Worm (Caenorhabditis elegans) whole organism, late embryonic: ENCODE measurements around the gene Y17D7B.3.

ENCODE experiments used
- K09A11.1 ChIP-seq: sonication (generic microtip); optimal IDR thresholded peaks from 2 replicates; lab custom pipeline; 2017; ENCODE audit warnings: antibody characterized with exemption, mild to moderate bottlenecking, missing genetic modification characterization, missing compliant biosample characterization; ENCODE audit not compliant: insufficient read depth
- T23F11.4 ChIP-seq: fragments of 200-800 bp; sonication (Bioruptor generic); optimal IDR thresholded peaks from 2 replicates; lab custom pipeline; 2018; ENCODE audit warnings: mild to moderate bottlenecking, missing genetic modification characterization, missing compliant biosample characterization
- Y22D7AL.16 ChIP-seq: sonication (generic microtip); optimal IDR thresholded peaks from 2 replicates; lab custom pipeline; 2016; ENCODE audit warnings: missing genetic modification characterization, missing compliant biosample characterization
- ceh-14 ChIP-seq: sonication (generic microtip); optimal IDR thresholded peaks from 2 replicates; lab custom pipeline; 2016; ENCODE audit warnings: missing genotype, missing genetic modification characterization, missing compliant biosample characterization
- ceh-19 ChIP-seq: fragments of 200-800 bp; sonication (Bioruptor generic); optimal IDR thresholded peaks from 2 replicates; lab custom pipeline; 2018; ENCODE audit warnings: mild to moderate bottlenecking, missing genetic modification characterization, missing compliant biosample characterization
- ceh-24 ChIP-seq: sonication (generic microtip); optimal IDR thresholded peaks from 2 replicates; lab custom pipeline; 2016; ENCODE audit warnings: mild to moderate bottlenecking, missing genetic modification characterization, missing compliant biosample characterization
- ceh-30 ChIP-seq: fragments of 150-350 bp; optimal IDR thresholded peaks from 2 replicates; lab custom pipeline; 2014; ENCODE audit warnings: missing biosample characterization, missing genetic modification characterization
- ceh-45 ChIP-seq: fragments of 200-800 bp; sonication (Bioruptor generic); IDR thresholded peaks from 2 replicates; pipeline ENCODE4 v1.3.6; 2022; ENCODE audit warnings: missing genetic modification reagents, missing genetic modification characterization, missing compliant biosample characterization
- ceh-9 ChIP-seq: sonication (generic microtip); optimal IDR thresholded peaks from 2 replicates; lab custom pipeline; 2016; ENCODE audit warnings: mild to moderate bottlenecking, missing genetic modification characterization, inconsistent platforms, missing compliant biosample characterization
- che-1 ChIP-seq: sonication (generic microtip); optimal IDR thresholded peaks from 2 replicates; lab custom pipeline; 2016; ENCODE audit warnings: mild to moderate bottlenecking, missing genetic modification characterization, missing compliant biosample characterization
- elt-2 ChIP-seq: sonication (generic microtip); optimal IDR thresholded peaks from 2 replicates; lab custom pipeline; 2016; ENCODE audit warnings: missing genetic modification reagents, missing genetic modification characterization, missing compliant biosample characterization
- elt-4 ChIP-seq: sonication (generic microtip); optimal IDR thresholded peaks from 2 replicates; lab custom pipeline; 2016; ENCODE audit warnings: missing genetic modification characterization, missing compliant biosample characterization
- ets-4 ChIP-seq: sonication (generic microtip); optimal IDR thresholded peaks from 2 replicates; lab custom pipeline; 2016; ENCODE audit warnings: missing genetic modification characterization, missing compliant biosample characterization
- eyg-1 ChIP-seq: sonication (generic microtip); optimal IDR thresholded peaks from 2 replicates; lab custom pipeline; 2016; ENCODE audit warnings: missing genotype, missing genetic modification characterization, missing compliant biosample characterization
- fax-1 ChIP-seq: sonication (generic microtip); optimal IDR thresholded peaks from 2 replicates; lab custom pipeline; 2016; ENCODE audit warnings: missing genotype, missing genetic modification characterization, missing compliant biosample characterization
- fkh-10 ChIP-seq: fragments of 150-350 bp; optimal IDR thresholded peaks from 2 replicates; lab custom pipeline; 2014; ENCODE audit warnings: missing biosample characterization, missing genetic modification reagents, missing genetic modification characterization
- hlh-13 ChIP-seq: fragments of 200-800 bp; sonication (Bioruptor generic); optimal IDR thresholded peaks from 2 replicates; lab custom pipeline; 2018; ENCODE audit warnings: mild to moderate bottlenecking, missing genetic modification characterization, missing compliant biosample characterization
- hlh-15 ChIP-seq: sonication (generic microtip); optimal IDR thresholded peaks from 2 replicates; lab custom pipeline; 2016; ENCODE audit warnings: missing genetic modification characterization, missing compliant biosample characterization
- hlh-8 ChIP-seq: sonication (generic microtip); optimal IDR thresholded peaks from 2 replicates; lab custom pipeline; 2016; ENCODE audit warnings: missing genotype, missing genetic modification characterization, missing compliant biosample characterization
- madf-2 ChIP-seq: sonication (generic microtip); optimal IDR thresholded peaks from 2 replicates; lab custom pipeline; 2017; ENCODE audit warnings: missing genetic modification characterization, missing compliant biosample characterization
- nhr-232 ChIP-seq: sonication (generic microtip); optimal IDR thresholded peaks from 2 replicates; lab custom pipeline; 2016; ENCODE audit warnings: missing genetic modification characterization, missing compliant biosample characterization
- npax-4 ChIP-seq: sonication (generic microtip); optimal IDR thresholded peaks from 2 replicates; lab custom pipeline; 2016; ENCODE audit warnings: missing genetic modification characterization, missing compliant biosample characterization
- odd-2 ChIP-seq: sonication (generic microtip); optimal IDR thresholded peaks from 2 replicates; lab custom pipeline; 2017; ENCODE audit warnings: antibody characterized with exemption, mild to moderate bottlenecking, missing genetic modification characterization, missing compliant biosample characterization
- pag-3 ChIP-seq: sonication (generic microtip); optimal IDR thresholded peaks from 2 replicates; lab custom pipeline; 2016; ENCODE audit warnings: missing compliant biosample characterization, missing genetic modification characterization, borderline replicate concordance
- pat-9 ChIP-seq: fragments of 200-800 bp; sonication (Bioruptor generic); optimal IDR thresholded peaks from 2 replicates; lab custom pipeline; 2018; ENCODE audit warnings: mild to moderate bottlenecking, missing genetic modification characterization, moderate library complexity, missing compliant biosample characterization
- pros-1 ChIP-seq: fragments of 150-350 bp; optimal IDR thresholded peaks from 2 replicates; lab custom pipeline; 2014; ENCODE audit warnings: missing biosample characterization, missing genetic modification reagents, missing genetic modification characterization
- ref-2 ChIP-seq: sonication (generic microtip); optimal IDR thresholded peaks from 2 replicates; lab custom pipeline; 2016; ENCODE audit warnings: missing genetic modification characterization, missing compliant biosample characterization
- rnt-1 ChIP-seq: sonication (generic microtip); optimal IDR thresholded peaks from 2 replicates; lab custom pipeline; 2016; ENCODE audit warnings: missing genetic modification characterization, missing compliant biosample characterization
- sox-2 ChIP-seq: fragments of 200-800 bp; sonication (Bioruptor generic); IDR thresholded peaks from 2 replicates; pipeline ENCODE4 v1.3.6; 2022; ENCODE audit warnings: missing genetic modification reagents, missing genetic modification characterization, missing compliant biosample characterization
- tbx-2 ChIP-seq: sonication (generic microtip); optimal IDR thresholded peaks from 2 replicates; lab custom pipeline; 2016; ENCODE audit warnings: missing genetic modification characterization, missing compliant biosample characterization
- tbx-7 ChIP-seq: sonication (generic microtip); optimal IDR thresholded peaks from 2 replicates; lab custom pipeline; 2016; ENCODE audit warnings: missing genotype, missing genetic modification characterization, missing compliant biosample characterization
- ttx-3 ChIP-seq: sonication (generic microtip); optimal IDR thresholded peaks from 2 replicates; lab custom pipeline; 2016; ENCODE audit warnings: missing genetic modification reagents, missing genetic modification characterization, missing compliant biosample characterization
- unc-3 ChIP-seq, 2 experiments: fragments of 200-800 bp in 1 of 2; sonication (Bioruptor generic) in 1 of 2; sonication (generic microtip) in 1 of 2; conservative IDR thresholded peaks in 1 of 2; optimal IDR thresholded peaks in 1 of 2; 2 replicates each; pipeline versions ENCODE4 v1.3.6 to Lab custom; 2016 to 2022; ENCODE audit warnings: missing compliant biosample characterization in 2 of 2, missing genetic modification characterization in 2 of 2, missing genetic modification reagents in 1 of 2
- unc-42 ChIP-seq: sonication (generic microtip); optimal IDR thresholded peaks from 2 replicates; lab custom pipeline; 2016; ENCODE audit warnings: missing genotype, missing genetic modification characterization, missing compliant biosample characterization
- unc-86 ChIP-seq: sonication (generic microtip); optimal IDR thresholded peaks from 2 replicates; lab custom pipeline; 2016; ENCODE audit warnings: missing genetic modification characterization, missing compliant biosample characterization
- zip-5 ChIP-seq: sonication (generic microtip); optimal IDR thresholded peaks from 2 replicates; lab custom pipeline; 2016; ENCODE audit warnings: missing genetic modification characterization, missing compliant biosample characterization

The Y17D7B.3 gene

DNA sequence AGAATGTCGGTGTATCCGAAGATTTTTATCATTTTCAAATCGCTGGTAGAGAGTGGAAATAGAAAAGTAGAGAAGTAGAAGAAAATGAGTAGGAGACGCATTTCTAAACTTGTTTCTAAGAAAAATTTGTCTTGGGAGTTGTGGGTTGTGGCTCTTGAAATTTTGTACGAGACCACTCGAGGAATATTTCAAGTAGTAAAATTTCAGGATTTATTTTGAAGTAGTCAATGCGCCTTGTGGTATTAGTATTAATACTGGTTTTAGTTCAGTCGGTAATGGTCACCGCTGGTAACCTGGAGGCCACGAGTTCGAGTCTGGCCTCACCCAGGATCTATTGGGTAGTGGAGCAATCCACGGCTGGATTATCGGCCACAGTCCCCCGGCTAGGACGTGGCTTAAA is 37.9 kb downstream of the Y17D7B.3 start, which contains the start of gene clec-252:
clec-252 (minus strand) TSS at position 101 of the 400 bp plus-strand sequence.
- TF ChIP-seq pag-3 (tag; lab: Kevin White, UChicago) (no peak), unc-42 (tag; lab: Kevin White, UChicago) (no peak), ttx-3 (tag; lab: Kevin White, UChicago) (no peak), ceh-30 (no peak), pat-9 (tag; lab: Kevin White, UChicago) (no peak), fkh-10 (GFP tag; lab: Kevin White, UChicago) (no peak), odd-2 (tag; lab: Kevin White, UChicago) (no peak), rnt-1 (tag; lab: Kevin White, UChicago) (no peak), ceh-24 (tag; lab: Kevin White, UChicago) (no peak), eyg-1 (no peak), ceh-45 (GFP tag; lab: Robert Waterston, UW) (no peak), npax-4 (tag; lab: Kevin White, UChicago) (no peak), ref-2 (tag; lab: Kevin White, UChicago) (no peak), unc-3 (GFP tag; conservative IDR thresholded peaks at IDR 0.05; lab: Robert Waterston, UW) (no peak), unc-3 (tag; optimal IDR thresholded peaks at IDR 0.05; lab: Kevin White, UChicago) (no peak), che-1 (tag; lab: Kevin White, UChicago) (no peak), unc-86 (tag; lab: Kevin White, UChicago) (no peak), hlh-15 (tag; lab: Kevin White, UChicago) (no peak), ceh-9 (tag; lab: Kevin White, UChicago) (no peak), elt-2 (tag; lab: Kevin White, UChicago) (no peak)

DNA sequence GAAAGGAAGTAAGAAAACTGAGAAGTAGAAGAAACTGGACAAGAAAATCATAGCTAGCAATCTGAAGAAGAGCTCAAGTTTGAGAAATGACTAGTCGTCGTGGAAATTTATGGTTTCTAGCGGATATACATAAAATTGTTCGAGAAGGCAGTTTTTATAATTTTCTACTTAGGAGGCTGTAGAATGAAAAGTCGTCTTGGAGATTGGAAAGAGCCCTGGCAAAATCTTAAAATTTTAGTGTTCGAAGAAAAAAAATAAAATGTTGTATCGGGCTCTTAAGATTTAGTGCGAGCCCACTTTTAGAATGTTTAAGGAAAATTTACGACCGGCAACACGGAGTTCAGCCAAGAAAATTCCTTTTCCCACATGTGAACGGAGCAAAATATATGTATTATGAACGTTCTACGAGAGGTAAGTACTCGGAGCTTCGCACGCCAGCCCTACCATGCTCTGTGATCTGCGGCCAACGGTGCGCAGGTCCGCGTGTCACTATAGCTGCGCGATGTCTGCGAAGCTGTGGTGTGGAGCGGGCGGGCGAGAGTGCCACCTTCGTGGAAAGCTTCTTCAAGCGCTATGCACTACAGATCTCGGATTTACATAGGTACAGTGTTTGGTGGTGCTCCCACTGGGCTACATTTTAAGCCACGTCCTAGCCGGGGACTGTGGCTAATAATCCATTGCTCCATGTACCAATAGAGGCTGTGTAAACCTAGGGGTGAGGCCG is 39.5 kb downstream of the Y17D7B.3 start, which contains the start of gene clec-251:
clec-251 (minus strand) TSS at position 51 of the 724 bp plus-strand sequence.
- TF ChIP-seq T23F11.4 (GFP tag; lab: Kevin White, UChicago) = no peak
- TF ChIP-seq eyg-1 = no peak
- TF ChIP-seq sox-2 (GFP tag; lab: Robert Waterston, UW) = no peak
- TF ChIP-seq hlh-8 (tag; lab: Kevin White, UChicago) = no peak
- TF ChIP-seq nhr-232 (tag; lab: Kevin White, UChicago) = no peak
- no peak for TF ChIP-seq Y22D7AL.16
- no peak for TF ChIP-seq elt-4 (tag; lab: Kevin White, UChicago)
- TF ChIP-seq ets-4 = no peak
- no peak for TF ChIP-seq ceh-19
- no peak for TF ChIP-seq pros-1
- no peak for TF ChIP-seq elt-2 (tag; lab: Kevin White, UChicago)
- TF ChIP-seq tbx-7 = no peak
- no peak for TF ChIP-seq fax-1 (tag; lab: Kevin White, UChicago)
- no peak for TF ChIP-seq zip-5 (tag; lab: Kevin White, UChicago)
- no peak for TF ChIP-seq K09A11.1 (tag; lab: Kevin White, UChicago)
- no peak for TF ChIP-seq npax-4 (tag; lab: Kevin White, UChicago)
- TF ChIP-seq hlh-13 (GFP tag; lab: Kevin White, UChicago) = no peak
- TF ChIP-seq, all 69 proteins: peak for 0

DNA sequence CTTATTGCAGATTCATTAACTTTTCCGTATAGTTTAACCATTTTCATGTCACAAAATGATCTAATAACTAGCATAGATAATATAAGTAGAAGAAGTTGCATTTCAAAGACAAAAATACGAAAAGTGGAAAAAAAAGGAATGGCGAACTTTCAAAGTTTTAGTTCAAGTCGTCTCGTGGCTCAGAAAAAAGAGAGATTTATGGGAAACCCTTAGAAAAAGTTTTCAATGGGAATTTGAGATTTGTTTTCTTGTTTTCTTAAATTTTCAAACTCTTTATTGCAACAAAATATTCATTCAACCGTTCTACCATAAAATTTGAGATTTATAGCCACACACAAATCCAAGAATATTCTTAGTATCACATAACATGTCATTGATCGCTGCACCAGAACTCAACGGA is 44.5 kb downstream of the Y17D7B.3 start, which contains the start of gene clec-250:
clec-250 (minus strand) TSS at position 101 of the 400 bp plus-strand sequence.
- TF ChIP-seq madf-2 (tag; lab: Kevin White, UChicago) = no peak
- no peak for TF ChIP-seq tbx-2 (tag; lab: Kevin White, UChicago)
- TF ChIP-seq ceh-24 (tag; lab: Kevin White, UChicago) = no peak
- TF ChIP-seq ceh-14 (tag; lab: Kevin White, UChicago) = no peak
